Fruit fly (Drosophila melanogaster) whole organism, prepupa: Measurements from ENCODE around the gene CG42780.

Experiments used
- Blimp-1 ChIP-seq: fragments of 200-800 bp; sonication (Bioruptor generic); optimal IDR thresholded peaks from 3 replicates; lab custom pipeline; 2017; ENCODE audit warnings: missing biosample characterization, missing genetic modification characterization, mild to moderate bottlenecking, moderate library complexity, missing genetic modification reagents
- CG10631 ChIP-seq: fragments of 200-800 bp; sonication (Bioruptor generic); optimal IDR thresholded peaks from 2 replicates; lab custom pipeline; 2016; ENCODE audit warnings: missing biosample characterization, missing genetic modification characterization
- CG10669 ChIP-seq: fragments of 200-800 bp; sonication (Bioruptor generic); optimal IDR thresholded peaks from 3 replicates; lab custom pipeline; 2018; ENCODE audit warnings: missing biosample characterization, mild to moderate bottlenecking, missing genetic modification characterization, moderate library complexity
- CG11294 ChIP-seq: fragments of 200-800 bp; sonication (Bioruptor generic); IDR thresholded peaks from 2 replicates; pipeline ENCODE4 v1.3.6; 2022; ENCODE audit warnings: missing biosample characterization, missing genetic modification characterization
- CG11902 ChIP-seq: fragments of 200-800 bp; sonication (Bioruptor generic); optimal IDR thresholded peaks from 3 replicates; lab custom pipeline; 2016; ENCODE audit warnings: missing biosample characterization, missing genetic modification characterization
- CG1621 ChIP-seq: fragments of 200-800 bp; sonication (Bioruptor generic); optimal IDR thresholded peaks from 3 replicates; lab custom pipeline; 2018; ENCODE audit warnings: missing biosample characterization, mild to moderate bottlenecking, missing genetic modification characterization
- CG32006 ChIP-seq: fragments of 200-800 bp; sonication (Bioruptor generic); optimal IDR thresholded peaks from 3 replicates; lab custom pipeline; 2017; ENCODE audit warnings: missing biosample characterization, mild to moderate bottlenecking, missing genetic modification characterization
- CG34406 ChIP-seq: fragments of 200-800 bp; sonication (Bioruptor generic); optimal IDR thresholded peaks from 3 replicates; lab custom pipeline; 2016; ENCODE audit warnings: missing biosample characterization, missing genetic modification characterization
- CG3919 ChIP-seq: fragments of 200-800 bp; sonication (Bioruptor generic); optimal IDR thresholded peaks from 3 replicates; lab custom pipeline; 2016; ENCODE audit warnings: missing biosample characterization, missing genetic modification characterization
- CG4318 ChIP-seq: fragments of 200-800 bp; sonication (Bioruptor generic); optimal IDR thresholded peaks from 3 replicates; lab custom pipeline; 2017; ENCODE audit warnings: missing biosample characterization, mild to moderate bottlenecking, missing genetic modification characterization
- CG6163 ChIP-seq: fragments of 200-800 bp; sonication (Bioruptor generic); IDR thresholded peaks from 3 replicates; pipeline ENCODE4 v1.3.6; 2022; ENCODE audit warnings: missing biosample characterization, missing genetic modification characterization
- CG6792 ChIP-seq: fragments of 200-800 bp; sonication (Bioruptor generic); optimal IDR thresholded peaks from 3 replicates; lab custom pipeline; 2016; ENCODE audit warnings: missing biosample characterization, missing genetic modification characterization
- CG6854 ChIP-seq: fragments of 200-800 bp; sonication (Bioruptor generic); optimal IDR thresholded peaks from 2 replicates; lab custom pipeline; 2017; ENCODE audit warnings: missing biosample characterization, mild to moderate bottlenecking, missing genetic modification characterization
- CG8319 ChIP-seq: fragments of 200-800 bp; sonication (Bioruptor generic); optimal IDR thresholded peaks from 3 replicates; lab custom pipeline; 2016; ENCODE audit warnings: missing biosample characterization, missing genetic modification characterization
- CG9139 ChIP-seq: fragments of 200-800 bp; sonication (Bioruptor generic); optimal IDR thresholded peaks from 3 replicates; lab custom pipeline; 2017; ENCODE audit warnings: missing biosample characterization, mild to moderate bottlenecking, missing genetic modification characterization
- Eip75B ChIP-seq: fragments of 200-800 bp; sonication (Bioruptor generic); optimal IDR thresholded peaks from 3 replicates; lab custom pipeline; 2016; ENCODE audit warnings: missing biosample characterization, missing genetic modification characterization
- Eip78C ChIP-seq: fragments of 200-800 bp; sonication (Bioruptor generic); peaks from one replicate; lab custom pipeline; 2016; ENCODE audit warnings: missing biosample characterization, missing genetic modification characterization
- Eip93F ChIP-seq: fragments of 200-800 bp; sonication (Bioruptor generic); optimal IDR thresholded peaks from 2 replicates; lab custom pipeline; 2016; ENCODE audit warnings: missing biosample characterization, mild to moderate bottlenecking, missing genetic modification characterization
- Ets21C ChIP-seq: fragments of 200-800 bp; sonication (Bioruptor generic); optimal IDR thresholded peaks from 3 replicates; lab custom pipeline; 2016; ENCODE audit warnings: missing biosample characterization, missing genetic modification characterization
- Ets96B ChIP-seq: fragments of 200-800 bp; optimal IDR thresholded peaks from 2 replicates; lab custom pipeline; 2019; ENCODE audit warnings: missing biosample characterization, mild to moderate bottlenecking, missing genetic modification characterization, moderate library complexity
- Hr39 ChIP-seq: fragments of 200-800 bp; sonication (Bioruptor generic); optimal IDR thresholded peaks from 2 replicates; lab custom pipeline; 2016; ENCODE audit warnings: missing biosample characterization, missing genetic modification characterization
- Lpt ChIP-seq: fragments of 200-800 bp; sonication (Bioruptor generic); optimal IDR thresholded peaks from 3 replicates; lab custom pipeline; 2016; ENCODE audit warnings: missing biosample characterization, missing genetic modification characterization
- OdsH ChIP-seq: fragments of 200-800 bp; sonication (Bioruptor generic); optimal IDR thresholded peaks from 3 replicates; lab custom pipeline; 2016; ENCODE audit warnings: missing biosample characterization, missing genetic modification characterization
- Smox ChIP-seq: fragments of 200-800 bp; sonication (Bioruptor generic); optimal IDR thresholded peaks from 3 replicates; lab custom pipeline; 2016; ENCODE audit warnings: missing biosample characterization, missing genetic modification characterization
- Sox14 ChIP-seq: fragments of 200-800 bp; sonication (Bioruptor generic); optimal IDR thresholded peaks from 3 replicates; lab custom pipeline; 2016; ENCODE audit warnings: missing biosample characterization, missing genetic modification characterization
- Sox15 ChIP-seq: fragments of 200-800 bp; sonication (Bioruptor generic); optimal IDR thresholded peaks from 3 replicates; lab custom pipeline; 2016; ENCODE audit warnings: missing biosample characterization, missing genetic modification characterization
- achi ChIP-seq: fragments of 200-800 bp; sonication (Bioruptor generic); optimal IDR thresholded peaks from 3 replicates; lab custom pipeline; 2016; ENCODE audit warnings: missing biosample characterization, missing genetic modification characterization
- acj6 ChIP-seq: fragments of 200-800 bp; sonication (Bioruptor generic); optimal IDR thresholded peaks from 3 replicates; lab custom pipeline; 2016; ENCODE audit warnings: missing biosample characterization, missing genetic modification characterization
- dac ChIP-seq: fragments of 200-800 bp; sonication (Bioruptor generic); optimal IDR thresholded peaks from 2 replicates; lab custom pipeline; 2017; ENCODE audit warnings: missing biosample characterization, mild to moderate bottlenecking, missing genetic modification characterization
- dsx ChIP-seq: fragments of 200-800 bp; optimal IDR thresholded peaks from 3 replicates; lab custom pipeline; 2019; ENCODE audit warnings: missing biosample characterization, mild to moderate bottlenecking, missing genetic modification characterization, moderate library complexity; ENCODE audit not compliant: poor library complexity, severe bottlenecking
- eg ChIP-seq: fragments of 200-800 bp; sonication (Bioruptor generic); IDR thresholded peaks from 3 replicates; pipeline ENCODE4 v1.3.6; 2022; ENCODE audit warnings: missing biosample characterization, missing genetic modification characterization
- esn ChIP-seq: fragments of 200-800 bp; sonication (Bioruptor generic); optimal IDR thresholded peaks from 2 replicates; lab custom pipeline; 2016; ENCODE audit warnings: missing biosample characterization, mild to moderate bottlenecking, missing genetic modification characterization, moderate library complexity
- fd59A ChIP-seq: fragments of 200-800 bp; sonication (Bioruptor generic); optimal IDR thresholded peaks from 2 replicates; lab custom pipeline; 2017; ENCODE audit warnings: missing biosample characterization, mild to moderate bottlenecking, missing genetic modification characterization, missing genetic modification reagents
- fd85E ChIP-seq: fragments of 200-800 bp; sonication (Bioruptor generic); optimal IDR thresholded peaks from 3 replicates; lab custom pipeline; 2016; ENCODE audit warnings: missing biosample characterization, missing genetic modification characterization
- lz ChIP-seq: fragments of 200-800 bp; sonication (Bioruptor generic); optimal IDR thresholded peaks from 3 replicates; lab custom pipeline; 2016; ENCODE audit warnings: missing biosample characterization, missing genetic modification characterization
- pdm3 ChIP-seq: fragments of 200-800 bp; sonication (Bioruptor generic); optimal IDR thresholded peaks from 3 replicates; lab custom pipeline; 2016; ENCODE audit warnings: missing biosample characterization, missing genetic modification characterization
- salr ChIP-seq, 2 experiments: fragments of 200-800 bp; sonication (Bioruptor generic); optimal IDR thresholded peaks; 3 replicates each; lab custom pipeline; 2016 to 2018; ENCODE audit warnings: missing biosample characterization in 2 of 2, missing genetic modification characterization in 2 of 2, mild to moderate bottlenecking in 1 of 2
- spab ChIP-seq: fragments of 200-800 bp; sonication (Bioruptor generic); optimal IDR thresholded peaks from 2 replicates; lab custom pipeline; 2017; ENCODE audit warnings: missing biosample characterization, mild to moderate bottlenecking, missing genetic modification characterization, missing genetic modification reagents
- topi ChIP-seq: fragments of 200-800 bp; sonication (Bioruptor generic); optimal IDR thresholded peaks from 3 replicates; lab custom pipeline; 2016; ENCODE audit warnings: missing biosample characterization, missing genetic modification characterization

CG42780 gene

DNA sequence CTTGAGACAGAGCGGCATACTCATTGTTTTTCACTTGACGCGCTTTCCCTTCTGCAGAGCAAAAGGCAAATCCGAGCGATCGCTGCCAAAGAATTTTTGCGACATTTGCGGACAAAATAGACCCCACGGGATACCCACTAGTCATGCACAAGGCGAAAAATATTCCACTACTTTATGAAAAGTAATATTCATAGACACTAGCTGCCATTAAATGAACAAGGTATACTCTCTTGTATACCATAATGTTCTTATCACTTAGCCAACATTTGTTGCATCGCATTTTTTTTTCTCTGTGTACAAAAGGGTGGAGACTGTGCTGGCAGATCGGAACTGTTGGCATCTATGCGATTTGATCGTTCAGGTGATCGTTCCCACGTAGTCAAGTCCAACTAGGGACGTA, 19.6 kb downstream of the CG42780 start (continued):
- peak; percentile 31 for TF ChIP-seq CG10631 (GFP tag; lab: Kevin White, UChicago)
- TF ChIP-seq Ets96B: no peak
- TF ChIP-seq CG9139 (GFP tag; lab: Kevin White, UChicago): no peak
- no peak for TF ChIP-seq fd85E (GFP tag; lab: Kevin White, UChicago)
- no peak for TF ChIP-seq fd59A
- peak; percentile 66 for TF ChIP-seq Eip78C (GFP tag; lab: Kevin White, UChicago)
- TF ChIP-seq Eip75B (GFP tag; lab: Kevin White, UChicago): no peak
- no peak for TF ChIP-seq Sox14
- TF ChIP-seq CG4318: no peak
- TF ChIP-seq CG10669: no peak
- no peak for TF ChIP-seq CG6854 (GFP tag; lab: Kevin White, UChicago)
- TF ChIP-seq CG32006 (GFP tag; lab: Kevin White, UChicago): peak; percentile 28
- TF ChIP-seq Sox15: no peak
- no peak for TF ChIP-seq topi
- no peak for TF ChIP-seq Blimp-1 (GFP tag; lab: Kevin White, UChicago)
- no peak for TF ChIP-seq dsx (GFP tag; lab: Kevin White, UChicago)
- TF ChIP-seq Lpt (GFP tag; lab: Kevin White, UChicago): peak; percentile 34
- no peak for TF ChIP-seq CG6792 (GFP tag; lab: Kevin White, UChicago)
- TF ChIP-seq OdsH (GFP tag; lab: Kevin White, UChicago): no peak
- TF ChIP-seq achi: no peak
- no peak for TF ChIP-seq lz (GFP tag; lab: Kevin White, UChicago)
- no peak for TF ChIP-seq CG34406
- TF ChIP-seq eg (GFP tag; lab: Robert Waterston, UW): peak; percentile 63
- no peak for TF ChIP-seq Smox (GFP tag; lab: Kevin White, UChicago)
- no peak for TF ChIP-seq dac (GFP tag; lab: Kevin White, UChicago)
- no peak for TF ChIP-seq Eip93F (GFP tag; lab: Kevin White, UChicago)
- TF ChIP-seq CG1621 (tag; lab: Kevin White, UChicago): no peak
- no peak for TF ChIP-seq CG8319 (GFP tag; lab: Kevin White, UChicago)
- TF ChIP-seq spab (GFP tag; lab: Kevin White, UChicago): no peak
- peak; percentile 38; the same call in 1 of the 3 replicates for TF ChIP-seq CG6163 (GFP tag; lab: Robert Waterston, UW)
- peak; percentile 41; the same call in 1 of the 2 replicates for TF ChIP-seq CG11294 (GFP tag; lab: Robert Waterston, UW)
- TF ChIP-seq salr (GFP tag; optimal IDR thresholded peaks at IDR 0.05; lab: Kevin White, UChicago): peak in 1 of 2 experiments; percentile 36
- peak; percentile 17 for TF ChIP-seq pdm3 (GFP tag; lab: Kevin White, UChicago)
- no peak for TF ChIP-seq CG3919 (GFP tag; lab: Kevin White, UChicago)
- TF ChIP-seq esn (GFP tag; lab: Kevin White, UChicago): no peak

DNA sequence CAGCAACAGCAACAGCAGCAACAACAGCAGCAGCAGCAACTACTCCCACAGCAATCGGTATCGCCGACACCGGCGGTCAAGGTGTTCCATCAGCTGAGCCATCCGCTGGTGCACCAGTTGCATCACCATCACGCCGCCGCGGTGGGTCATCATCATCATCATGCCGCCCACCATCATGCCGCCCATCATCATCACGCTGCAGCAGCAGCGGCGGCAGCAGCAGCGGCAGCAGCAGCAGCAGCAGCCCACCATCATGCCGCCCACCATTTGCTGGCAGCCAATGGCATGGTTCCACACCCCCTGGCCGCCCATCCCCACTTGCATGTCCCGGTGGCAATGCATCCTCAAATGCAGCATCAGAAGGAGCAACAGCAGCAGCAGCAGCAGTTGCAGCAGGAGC, 23.2 kb downstream of the CG42780 start:
- no peak for TF ChIP-seq Eip78C (GFP tag; lab: Kevin White, UChicago)
- TF ChIP-seq OdsH (GFP tag; lab: Kevin White, UChicago): no peak
- TF ChIP-seq CG11902: no peak
- TF ChIP-seq dsx (GFP tag; lab: Kevin White, UChicago): no peak
- TF ChIP-seq acj6 (GFP tag; lab: Kevin White, UChicago): no peak
- TF ChIP-seq Ets21C (GFP tag; lab: Kevin White, UChicago): no peak
- TF ChIP-seq Hr39: no peak
